Fruit fly (Drosophila melanogaster) whole organism, embryonic: Measurements from ENCODE around the gene CG8509.

Experiments used
- Abd-B ChIP-seq: fragments of 200-800 bp; sonication (Bioruptor generic); optimal IDR thresholded peaks from 2 replicates; lab custom pipeline; 2018; ENCODE audit warnings: missing biosample characterization, mild to moderate bottlenecking, missing genetic modification characterization, moderate library complexity
- Bdp1 ChIP-seq: fragments of 200-800 bp; sonication (Bioruptor generic); optimal IDR thresholded peaks from 3 replicates; lab custom pipeline; 2016; ENCODE audit warnings: missing biosample characterization, missing genetic modification characterization
- C15 ChIP-seq: fragments of 200-800 bp; sonication (Bioruptor generic); IDR thresholded peaks from 3 replicates; pipeline ENCODE4 v1.3.6; 2022; ENCODE audit warnings: missing biosample characterization, missing genetic modification characterization
- CG13624 ChIP-seq: fragments of 200-800 bp; sonication (Bioruptor generic); optimal IDR thresholded peaks from 2 replicates; lab custom pipeline; 2016; ENCODE audit warnings: missing biosample characterization, missing genetic modification characterization
- CG13775 ChIP-seq: fragments of 200-800 bp; sonication (Bioruptor generic); optimal IDR thresholded peaks from 3 replicates; lab custom pipeline; 2017; ENCODE audit warnings: missing biosample characterization, mild to moderate bottlenecking, missing genetic modification characterization
- CG14050 ChIP-seq: fragments of 200-800 bp; sonication (Bioruptor generic); IDR thresholded peaks from 3 replicates; pipeline ENCODE4 v1.3.6; 2022; ENCODE audit warnings: missing biosample characterization, missing genetic modification characterization
- CG16813 ChIP-seq: fragments of 200-800 bp; sonication (Bioruptor generic); IDR thresholded peaks from 3 replicates; pipeline ENCODE4 v1.3.6; 2022; ENCODE audit warnings: missing biosample characterization, missing genetic modification characterization; ENCODE audit not compliant: partially characterized antibody
- CG17385 ChIP-seq: fragments of 200-800 bp; sonication (Bioruptor generic); optimal IDR thresholded peaks from 3 replicates; lab custom pipeline; 2018; ENCODE audit warnings: missing biosample characterization, mild to moderate bottlenecking, missing genetic modification characterization
- CG3281 ChIP-seq: fragments of 200-800 bp; sonication (Bioruptor generic); optimal IDR thresholded peaks from 3 replicates; lab custom pipeline; 2017; ENCODE audit warnings: missing biosample characterization, mild to moderate bottlenecking, missing genetic modification characterization
- CG34422 ChIP-seq: fragments of 200-800 bp; sonication (Bioruptor generic); IDR thresholded peaks from 3 replicates; pipeline ENCODE4 v1.3.6; 2022; ENCODE audit warnings: missing biosample characterization, missing genetic modification characterization
- CG3838 ChIP-seq: fragments of 200-800 bp; sonication (Bioruptor generic); optimal IDR thresholded peaks from 3 replicates; lab custom pipeline; 2016; ENCODE audit warnings: missing biosample characterization, missing genetic modification characterization
- CG6175 ChIP-seq: fragments of 200-800 bp; sonication (Bioruptor generic); IDR thresholded peaks from 3 replicates; pipeline ENCODE4 v1.3.6; 2022; ENCODE audit warnings: missing biosample characterization, missing genetic modification characterization
- CG8290 ChIP-seq, 3 experiments: fragments of 200-800 bp; sonication (Bioruptor generic); optimal IDR thresholded peaks; 2 replicates each; lab custom pipeline; 2016 to 2019; ENCODE audit warnings: missing biosample characterization in 3 of 3, missing genetic modification characterization in 3 of 3, mild to moderate bottlenecking in 2 of 3, moderate library complexity in 1 of 3
- CG8478 ChIP-seq: fragments of >200 bp; optimal IDR thresholded peaks from 2 replicates; lab custom pipeline; 2018
- Camta ChIP-seq: fragments of 200-800 bp; sonication (Bioruptor generic); optimal IDR thresholded peaks from 2 replicates; lab custom pipeline; 2016; ENCODE audit warnings: missing biosample characterization, missing genetic modification characterization
- Chrac-16 ChIP-seq: fragments of 200-800 bp; sonication (Bioruptor generic); optimal IDR thresholded peaks from 3 replicates; lab custom pipeline; 2016; ENCODE audit warnings: missing biosample characterization, missing genetic modification characterization
- CkIIα-i1 ChIP-seq: fragments of 200-800 bp; sonication (Bioruptor generic); IDR thresholded peaks from 2 replicates; pipeline ENCODE4 v1.3.6; 2022; ENCODE audit warnings: missing biosample characterization, missing genetic modification characterization
- Ets65A ChIP-seq: fragments of 200-800 bp; sonication (Bioruptor generic); peaks from one replicate; lab custom pipeline; 2016; ENCODE audit warnings: missing biosample characterization, missing genetic modification characterization
- Fer1 ChIP-seq: fragments of 200-800 bp; sonication (Bioruptor generic); optimal IDR thresholded peaks from 2 replicates; lab custom pipeline; 2017; ENCODE audit warnings: missing biosample characterization, mild to moderate bottlenecking, missing genetic modification characterization
- Lpt ChIP-seq: fragments of >200 bp; optimal IDR thresholded peaks from 2 replicates; lab custom pipeline; 2018; ENCODE audit warnings: missing biosample characterization, missing genetic modification characterization
- MESR4 ChIP-seq: fragments of 200-800 bp; sonication (Bioruptor generic); optimal IDR thresholded peaks from 2 replicates; lab custom pipeline; 2018; ENCODE audit warnings: missing biosample characterization, mild to moderate bottlenecking, missing genetic modification characterization, moderate library complexity
- Myb ChIP-seq: fragments of 200-800 bp; sonication (Bioruptor generic); optimal IDR thresholded peaks from 2 replicates; lab custom pipeline; 2016; ENCODE audit warnings: missing biosample characterization, missing genetic modification characterization
- NC2β ChIP-seq: fragments of 200-800 bp; sonication (Bioruptor generic); optimal IDR thresholded peaks from 2 replicates; lab custom pipeline; 2016; ENCODE audit warnings: missing biosample characterization, missing genetic modification characterization
- Nf-YC ChIP-seq: fragments of 200-800 bp; optimal IDR thresholded peaks from 3 replicates; lab custom pipeline; 2019; ENCODE audit warnings: missing biosample characterization, mild to moderate bottlenecking, missing genetic modification characterization, moderate library complexity
- ato ChIP-seq: fragments of 200-800 bp; sonication (Bioruptor generic); IDR thresholded peaks from 2 replicates; pipeline ENCODE4 v1.3.6; 2022; ENCODE audit warnings: missing biosample characterization, missing genetic modification characterization; ENCODE audit not compliant: partially characterized antibody
- bcd ChIP-seq: fragments of 200-800 bp; sonication (Bioruptor generic); optimal IDR thresholded peaks from 2 replicates; lab custom pipeline; 2017; ENCODE audit warnings: missing biosample characterization, mild to moderate bottlenecking, missing genetic modification characterization
- chm ChIP-seq: fragments of 200-800 bp; sonication (Bioruptor generic); IDR thresholded peaks from 2 replicates; pipeline ENCODE4 v1.3.6; 2022; ENCODE audit warnings: missing biosample characterization, missing genetic modification characterization
- corto ChIP-seq: fragments of 200-800 bp; sonication (Bioruptor generic); optimal IDR thresholded peaks from 2 replicates; lab custom pipeline; 2016; ENCODE audit warnings: missing biosample characterization, mild to moderate bottlenecking, missing genetic modification characterization, moderate library complexity
- crp ChIP-seq, 2 experiments: fragments of 200-800 bp; sonication (Bioruptor generic); optimal IDR thresholded peaks; 2 replicates in 1 of 2; 3 replicates in 1 of 2; lab custom pipeline; 2017; ENCODE audit warnings: missing biosample characterization in 2 of 2, missing genetic modification characterization in 2 of 2, mild to moderate bottlenecking in 1 of 2, moderate library complexity in 1 of 2
- cwo ChIP-seq: fragments of 200-800 bp; sonication (Bioruptor generic); optimal IDR thresholded peaks from 3 replicates; lab custom pipeline; 2017; ENCODE audit warnings: missing biosample characterization, missing genetic modification characterization, mild to moderate bottlenecking, moderate library complexity, missing genetic modification reagents
- danr ChIP-seq: fragments of 200-800 bp; sonication (Bioruptor generic); IDR thresholded peaks from 2 replicates; pipeline ENCODE4 v1.3.6; 2022; ENCODE audit warnings: missing biosample characterization, missing genetic modification characterization
- dmrt11E ChIP-seq: fragments of 200-800 bp; sonication (Bioruptor generic); optimal IDR thresholded peaks from 3 replicates; lab custom pipeline; 2018; ENCODE audit warnings: missing biosample characterization, mild to moderate bottlenecking, missing genetic modification characterization, moderate library complexity
- dysf ChIP-seq: fragments of 200-800 bp; sonication (Bioruptor generic); IDR thresholded peaks from 3 replicates; pipeline ENCODE4 v1.3.6; 2022; ENCODE audit warnings: missing biosample characterization, missing genetic modification characterization
- en ChIP-seq: fragments of 200-800 bp; sonication (Bioruptor generic); optimal IDR thresholded peaks from 2 replicates; lab custom pipeline; 2016; ENCODE audit warnings: missing biosample characterization, missing genetic modification characterization
- fd102C ChIP-seq: fragments of 200-800 bp; sonication (Bioruptor generic); optimal IDR thresholded peaks from 2 replicates; lab custom pipeline; 2018; ENCODE audit warnings: missing biosample characterization, mild to moderate bottlenecking, missing genetic modification characterization, moderate library complexity
- gcm2 ChIP-seq: fragments of 200-800 bp; sonication (Bioruptor generic); optimal IDR thresholded peaks from 2 replicates; lab custom pipeline; 2016; ENCODE audit warnings: missing biosample characterization, missing genetic modification characterization
- grau ChIP-seq: fragments of 200-800 bp; optimal IDR thresholded peaks from 3 replicates; lab custom pipeline; 2019; ENCODE audit warnings: missing biosample characterization, mild to moderate bottlenecking, missing genetic modification characterization, moderate library complexity
- ham ChIP-seq: fragments of 200-800 bp; sonication (Bioruptor generic); IDR thresholded peaks from 2 replicates; pipeline ENCODE4 v1.3.6; 2022; ENCODE audit warnings: missing biosample characterization, missing genetic modification characterization
- kah ChIP-seq: fragments of 200-800 bp; sonication (Bioruptor generic); optimal IDR thresholded peaks from 2 replicates; lab custom pipeline; 2018; ENCODE audit warnings: missing biosample characterization, mild to moderate bottlenecking, missing genetic modification characterization
- kay ChIP-seq: fragments of 200-800 bp; sonication (Bioruptor generic); optimal IDR thresholded peaks from 2 replicates; lab custom pipeline; 2016; ENCODE audit warnings: missing biosample characterization, missing genetic modification characterization
- mld ChIP-seq: fragments of 200-800 bp; sonication (Bioruptor generic); IDR thresholded peaks from 3 replicates; pipeline ENCODE4 v1.3.6; 2022; ENCODE audit warnings: missing biosample characterization, missing genetic modification characterization; ENCODE audit not compliant: partially characterized antibody
- nau ChIP-seq: fragments of 200-800 bp; sonication (Bioruptor generic); optimal IDR thresholded peaks from 3 replicates; lab custom pipeline; 2017; ENCODE audit warnings: missing biosample characterization, mild to moderate bottlenecking, missing genetic modification characterization, missing genetic modification reagents
- p53 ChIP-seq: fragments of 200-800 bp; sonication (Bioruptor generic); optimal IDR thresholded peaks from 2 replicates; lab custom pipeline; 2016; ENCODE audit warnings: missing biosample characterization, missing genetic modification characterization
- peb ChIP-seq: fragments of 200-800 bp; sonication (Bioruptor generic); IDR thresholded peaks from 2 replicates; pipeline ENCODE4 v1.3.6; 2022; ENCODE audit warnings: missing biosample characterization, missing genetic modification characterization
- slbo ChIP-seq: fragments of 200-800 bp; sonication (Bioruptor generic); IDR thresholded peaks from 2 replicates; pipeline ENCODE4 v1.3.6; 2022; ENCODE audit warnings: missing biosample characterization, missing genetic modification characterization
- sug ChIP-seq: fragments of 200-800 bp; optimal IDR thresholded peaks from 2 replicates; lab custom pipeline; 2019; ENCODE audit warnings: missing biosample characterization, mild to moderate bottlenecking, missing genetic modification characterization, moderate library complexity
- trh ChIP-seq: fragments of 200-800 bp; sonication (Bioruptor generic); optimal IDR thresholded peaks from 2 replicates; lab custom pipeline; 2016; ENCODE audit warnings: missing biosample characterization, missing genetic modification characterization
- twi ChIP-seq: fragments of 200-800 bp; optimal IDR thresholded peaks from 2 replicates; lab custom pipeline; 2019; ENCODE audit warnings: missing biosample characterization, mild to moderate bottlenecking, missing genetic modification characterization, moderate library complexity
- tx ChIP-seq: fragments of 200-800 bp; sonication (Bioruptor generic); optimal IDR thresholded peaks from 2 replicates; lab custom pipeline; 2016; ENCODE audit warnings: missing biosample characterization, missing genetic modification characterization
- usp ChIP-seq: fragments of >200 bp; optimal IDR thresholded peaks from 2 replicates; lab custom pipeline; 2017; ENCODE audit warnings: missing biosample characterization, missing genetic modification characterization
- vnd ChIP-seq: fragments of 200-800 bp; sonication (Bioruptor generic); IDR thresholded peaks from 3 replicates; pipeline ENCODE4 v1.3.6; 2022; ENCODE audit warnings: missing biosample characterization, missing genetic modification characterization; ENCODE audit not compliant: partially characterized antibody
- wor ChIP-seq: fragments of 200-800 bp; sonication (Bioruptor generic); IDR thresholded peaks from 2 replicates; pipeline ENCODE4 v1.3.6; 2022; ENCODE audit warnings: missing biosample characterization, missing genetic modification characterization

CG8509 gene

DNA sequence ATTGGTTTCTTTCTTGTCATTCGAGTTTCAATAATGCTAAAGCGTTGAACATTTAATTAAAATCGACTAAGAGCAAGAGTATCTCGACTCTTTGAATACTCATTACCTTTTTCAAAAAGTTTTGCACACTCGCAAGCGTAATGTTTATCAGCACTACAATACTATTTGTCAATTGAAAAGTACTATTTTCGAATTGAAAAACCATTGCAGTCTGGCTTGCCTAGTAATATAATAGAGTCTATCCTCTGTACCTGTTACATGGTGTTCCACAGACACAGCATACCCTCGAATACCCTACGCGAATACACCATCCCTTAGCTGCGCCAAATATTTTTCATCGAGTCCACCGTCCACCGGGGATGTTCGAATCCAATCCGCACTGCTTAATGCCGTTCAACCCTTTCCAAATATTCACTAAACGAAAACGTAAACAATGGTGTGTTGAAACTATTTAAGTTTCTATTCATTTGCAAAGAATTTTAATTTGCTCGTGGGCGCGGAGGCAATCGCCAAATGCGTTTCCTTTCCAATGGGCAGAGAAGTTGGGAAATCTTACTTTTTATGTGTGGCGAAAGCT, 9.3 kb downstream of the CG8509 start (continued):
- TF ChIP-seq Chrac-16 (GFP tag; lab: Kevin White, UChicago) = peak; percentile 26
- TF ChIP-seq CG14050 (GFP tag; lab: Robert Waterston, UW) = no peak
- no peak for TF ChIP-seq CG6175 (GFP tag; lab: Robert Waterston, UW)
- TF ChIP-seq MESR4 (GFP tag; lab: Kevin White, UChicago) = no peak
- TF ChIP-seq ham (GFP tag; lab: Robert Waterston, UW) = no peak
- peak; percentile 11 for TF ChIP-seq Camta
- TF ChIP-seq sug (tag; lab: Kevin White, UChicago) = no peak
- no peak for TF ChIP-seq fd102C (GFP tag; lab: Kevin White, UChicago)
- no peak for TF ChIP-seq gcm2 (GFP tag; lab: Kevin White, UChicago)
- TF ChIP-seq CG16813 (GFP tag; lab: Robert Waterston, UW) = no peak
- TF ChIP-seq Abd-B (GFP tag; lab: Kevin White, UChicago) = no peak
- TF ChIP-seq CG13775 = no peak
- TF ChIP-seq Myb (GFP tag; lab: Kevin White, UChicago) = no peak
- TF ChIP-seq CG34422 = no peak
- TF ChIP-seq grau = no peak
- TF ChIP-seq Bdp1 = no peak
- TF ChIP-seq kay (GFP tag; lab: Kevin White, UChicago) = no peak
- no peak for TF ChIP-seq CG3281 (GFP tag; lab: Kevin White, UChicago)
- no peak for TF ChIP-seq ato (GFP tag; lab: Robert Waterston, UW)
- peak; percentile 94 for TF ChIP-seq Ets65A
- TF ChIP-seq CG3838 = no peak
- no peak for TF ChIP-seq en (GFP tag; lab: Kevin White, UChicago)
- TF ChIP-seq bcd (GFP tag; lab: Kevin White, UChicago) = no peak
- TF ChIP-seq twi (tag; lab: Kevin White, UChicago) = no peak
- TF ChIP-seq danr (GFP tag; lab: Robert Waterston, UW) = no peak
- no peak for TF ChIP-seq CG13624 (GFP tag; lab: Kevin White, UChicago)
- TF ChIP-seq NC2β (GFP tag; lab: Kevin White, UChicago) = no peak
- TF ChIP-seq CkIIα-i1 (GFP tag; lab: Robert Waterston, UW) = no peak
- TF ChIP-seq wor = no peak
- TF ChIP-seq Lpt (GFP tag; lab: Kevin White, UChicago) = no peak
- no peak for TF ChIP-seq dysf
- TF ChIP-seq C15 (GFP tag; lab: Robert Waterston, UW) = no peak
- no peak for TF ChIP-seq nau
- TF ChIP-seq CG17385 (GFP tag; lab: Kevin White, UChicago) = peak; percentile 13
- no peak for TF ChIP-seq peb (GFP tag; lab: Robert Waterston, UW)
- TF ChIP-seq CG8478 (lab: Kevin White, UChicago) = no peak
- no peak for TF ChIP-seq mld
- no peak for TF ChIP-seq crp (GFP tag; optimal IDR thresholded peaks at IDR 0.05; lab: Kevin White, UChicago)
- no peak for TF ChIP-seq trh (GFP tag; lab: Kevin White, UChicago)
- no peak for TF ChIP-seq tx (GFP tag; lab: Kevin White, UChicago)
- TF ChIP-seq usp (GFP tag; lab: Kevin White, UChicago) = no peak
- peak; percentile 46 for TF ChIP-seq dmrt11E (tag; lab: Kevin White, UChicago)
- TF ChIP-seq Nf-YC (tag; lab: Kevin White, UChicago) = no peak
- peak; percentile 50; the same call in 1 of the 2 replicates for TF ChIP-seq slbo
- no peak for TF ChIP-seq kah (GFP tag; lab: Kevin White, UChicago)
- TF ChIP-seq cwo (GFP tag; lab: Kevin White, UChicago) = no peak
- TF ChIP-seq corto = no peak
- TF ChIP-seq chm = no peak
- TF ChIP-seq p53 (GFP tag; lab: Kevin White, UChicago) = no peak
- peak; percentile 25 for TF ChIP-seq Fer1 (GFP tag; lab: Kevin White, UChicago)
- no peak for TF ChIP-seq CG8290 (GFP tag; optimal IDR thresholded peaks at IDR 0.05; lab: Kevin White, UChicago)
- TF ChIP-seq CG8290 (tag; optimal IDR thresholded peaks at IDR 0.05; lab: Kevin White, UChicago) = no peak
- TF ChIP-seq vnd (GFP tag; lab: Robert Waterston, UW) = no peak
